Fruit fly (Drosophila melanogaster): ENCODE measurements around the gene Mal-B1.

- TF ChIP-seq CG10348 (GFP tag; IDR thresholded peaks at IDR 0.05) (no peak), CG8301 (tag; optimal IDR thresholded peaks at IDR 0.05) (no peak), CG17806 (tag; optimal IDR thresholded peaks at IDR 0.05) (no peak), Snoo (tag; optimal IDR thresholded peaks at IDR 0.05) (no peak), D1 (tag; optimal IDR thresholded peaks at IDR 0.05) (no peak)
Measured at dm6 chr2L:11842291-11843187, 4.5 kb upstream of the Mal-B1 start, which contains the start of the genes CG44008, CG14933, CG46426 and CG42486.

Measured in whole organism, pupa.